Worm (Caenorhabditis elegans): ENCODE measurements around the gene C02F5.2.

The C02F5.2 gene

DNA sequence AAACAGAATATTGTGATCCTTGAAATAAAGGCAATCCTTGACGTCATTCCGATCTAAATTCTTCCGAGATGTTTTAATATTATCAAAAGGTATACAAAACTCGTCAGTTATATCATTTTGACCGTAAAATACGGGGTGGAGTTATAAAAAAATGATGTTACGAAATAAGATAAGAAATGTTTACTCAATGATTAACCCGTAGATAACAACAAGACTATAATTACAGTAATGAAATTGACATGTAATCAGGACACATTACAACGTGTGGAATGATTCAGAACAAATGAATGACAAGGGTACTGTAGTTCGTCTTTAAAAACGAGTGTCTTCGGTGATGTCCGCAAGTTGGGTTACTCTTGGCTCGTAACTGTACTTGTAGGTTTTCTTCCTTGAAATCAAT is 11.6 kb upstream of the C02F5.2 start, which contains the start of gene tsp-2:
Gene tsp-2, minus strand, starts transcription at position 109 of the 400 bp plus-strand sequence.
- TF ChIP-seq unc-62 (GFP tag; optimal IDR thresholded peaks at IDR 0.05): no peak

ce11 chrIII:8239325-8239724 is 10.1 kb upstream of the C02F5.2 start, which contains the start of gene tsp-1:
Gene tsp-1 (minus strand): TSS chrIII:8239423.
- no peak for TF ChIP-seq unc-62 (GFP tag; optimal IDR thresholded peaks at IDR 0.05)

DNA sequence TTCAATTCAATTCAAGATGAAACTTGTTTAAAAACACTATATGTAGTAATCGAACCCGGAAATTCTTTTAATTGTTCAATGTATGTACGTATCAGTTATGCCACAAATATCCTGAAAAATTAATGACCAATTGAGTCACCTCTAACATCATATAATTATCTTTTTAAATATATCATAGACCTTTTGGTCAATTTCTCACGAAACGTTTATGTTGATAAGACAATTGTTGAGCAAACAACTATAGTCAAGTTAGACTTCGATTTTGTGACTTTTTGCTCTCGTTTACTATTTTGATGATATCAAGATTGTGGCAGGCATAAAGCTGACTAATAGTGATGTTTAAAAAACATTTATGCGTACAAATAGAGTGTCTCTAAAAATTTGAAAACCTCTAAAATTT is 9.2 kb upstream of the C02F5.2 start:
- TF ChIP-seq unc-62 (GFP tag; optimal IDR thresholded peaks at IDR 0.05): no peak

- TF ChIP-seq unc-62 (GFP tag; optimal IDR thresholded peaks at IDR 0.05): no peak
These were observed 8.5 kb upstream of the C02F5.2 start for ce11 chrIII:8240948-8241347.

DNA sequence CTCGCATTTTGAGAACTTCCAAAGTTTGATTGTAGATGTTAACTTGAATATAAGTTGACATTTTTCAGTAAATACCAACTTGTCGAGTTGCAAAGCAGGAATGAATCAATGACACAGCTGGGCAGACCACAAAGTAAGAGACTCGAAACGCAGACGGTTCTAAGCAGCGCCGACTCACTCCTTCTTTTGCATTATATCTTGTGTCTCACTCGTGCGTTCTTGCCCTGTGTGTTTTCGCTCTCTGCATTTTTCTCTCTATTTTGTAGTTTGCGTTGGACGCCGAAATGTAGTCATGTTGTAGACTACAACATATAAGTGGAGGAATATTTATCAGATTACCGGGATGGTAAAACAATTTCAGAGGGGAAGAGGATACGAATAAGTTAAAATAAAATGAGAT is 6.6 kb upstream of the C02F5.2 start, which contains the start of gene C02F5.12:
Gene C02F5.12, minus strand, starts transcription at position 221 of the 400 bp plus-strand sequence.
- TF ChIP-seq unc-62 (GFP tag; optimal IDR thresholded peaks at IDR 0.05): no peak

ce11 chrIII:8244052-8244451 is 5.4 kb upstream of the C02F5.2 start, which contains the start of the genes pbs-6 and cids-1:
Gene pbs-6 (minus strand): TSS chrIII:8244092.
Gene cids-1 (plus strand): TSS chrIII:8244445.
- TF ChIP-seq unc-62 (GFP tag; optimal IDR thresholded peaks at IDR 0.05): no peak

ce11 chrIII:8245591-8245990 is 3.8 kb upstream of the C02F5.2 start, which contains the start of gene C02F5.3:
Gene C02F5.3 (plus strand): TSS chrIII:8245891.
- no peak for TF ChIP-seq unc-62 (GFP tag; optimal IDR thresholded peaks at IDR 0.05)

DNA sequence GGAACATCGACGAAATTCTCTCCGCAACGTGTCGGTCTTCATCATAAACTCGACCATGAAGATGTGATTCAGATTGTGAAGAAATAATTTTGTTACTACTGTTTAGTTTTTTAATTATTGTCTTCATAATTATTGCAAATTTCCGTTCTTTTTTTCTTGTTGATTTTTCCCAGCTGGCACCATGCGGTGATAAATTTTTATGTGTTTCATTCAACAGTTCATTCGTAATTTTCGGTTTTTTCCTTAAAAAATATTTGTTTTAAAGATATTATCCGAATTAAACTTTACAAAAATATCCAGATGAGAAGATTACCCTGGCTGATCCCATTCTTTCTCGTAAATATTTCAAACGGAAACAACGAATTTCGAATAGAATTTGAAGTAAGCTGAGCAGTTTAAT is 2.4 kb upstream of the C02F5.2 start, which contains the start of gene C02F5.13:
Gene C02F5.13, plus strand, starts transcription at position 301 of the 400 bp plus-strand sequence.
- TF ChIP-seq unc-62 (GFP tag; optimal IDR thresholded peaks at IDR 0.05): no peak

ce11 chrIII:8250007-8250683 is 726 bp downstream of the C02F5.2 start, which contains the start of gene knl-1:
Gene knl-1 (plus strand): TSS chrIII:8250632.
- TF ChIP-seq unc-62 (GFP tag; optimal IDR thresholded peaks at IDR 0.05): no peak

DNA sequence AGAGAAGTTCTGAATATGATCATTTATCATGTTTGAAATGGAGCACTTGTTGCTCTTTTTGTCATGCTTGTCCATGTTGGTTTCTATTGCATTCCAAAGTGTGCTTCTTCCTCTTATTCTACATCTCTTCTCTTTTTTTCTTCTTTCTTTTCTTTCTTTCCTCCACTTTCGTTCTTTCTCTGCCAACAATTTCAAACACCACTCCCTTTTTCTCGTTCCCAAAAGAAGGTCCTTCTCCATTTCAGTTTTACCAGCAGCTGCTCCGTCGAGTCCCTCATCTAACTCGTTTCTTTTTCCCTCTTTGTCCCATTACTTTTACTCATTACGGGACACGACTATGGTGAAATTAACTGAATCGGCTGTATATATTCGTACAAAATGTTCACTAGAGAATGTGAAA is 5.5 kb downstream of the C02F5.2 start, which contains the start of gene F09G8.5:
Gene F09G8.5, plus strand, starts transcription at position 38 of the 400 bp plus-strand sequence.
- TF ChIP-seq unc-62 (GFP tag; optimal IDR thresholded peaks at IDR 0.05): no peak

ce11 chrIII:8258045-8258444 is 8.6 kb downstream of the C02F5.2 start, which contains the start of gene ncr-2:
Gene ncr-2 (plus strand): TSS chrIII:8258345.
- no peak for TF ChIP-seq unc-62 (GFP tag; optimal IDR thresholded peaks at IDR 0.05)

- TF ChIP-seq unc-62 (GFP tag; optimal IDR thresholded peaks at IDR 0.05): no peak
These were observed 13.2 kb downstream of the C02F5.2 start for ce11 chrIII:8262599-8262998.

- TF ChIP-seq unc-62 (GFP tag; optimal IDR thresholded peaks at IDR 0.05): no peak
These were observed 14.0 kb downstream of the C02F5.2 start, which contains the start of gene col-91 for ce11 chrIII:8263377-8263776. Gene col-91 (minus strand): TSS chrIII:8263664.

ce11 chrIII:8265753-8266152 is 16.3 kb downstream of the C02F5.2 start, which contains the start of gene mrps-9:
Gene mrps-9 (plus strand): TSS chrIII:8266062.
- TF ChIP-seq unc-62 (GFP tag; optimal IDR thresholded peaks at IDR 0.05): no peak

DNA sequence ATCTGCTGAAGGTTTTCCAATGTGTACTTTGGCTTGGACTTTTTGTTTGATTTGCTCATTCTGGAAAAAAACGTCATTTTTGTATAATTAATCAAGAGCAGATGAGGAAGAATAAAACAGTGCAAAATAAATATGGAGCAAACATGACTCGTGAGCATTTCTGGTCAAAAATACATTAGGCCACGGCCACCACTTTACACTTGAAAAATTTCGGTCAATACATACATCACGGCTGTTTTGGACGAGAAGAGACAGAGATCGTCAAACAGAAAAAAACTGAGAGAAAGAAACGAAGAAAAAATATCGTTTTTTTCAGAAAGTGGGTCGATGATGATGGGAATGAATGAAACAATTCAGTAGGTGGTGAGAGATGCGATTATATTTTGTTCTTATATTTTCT is 18.9 kb downstream of the C02F5.2 start, which contains the start of the genes F09G8.7 and crn-7:
Gene F09G8.7, minus strand, starts transcription at position 60 of the 400 bp plus-strand sequence.
Gene crn-7, plus strand, starts transcription at position 236 of the 400 bp plus-strand sequence.
- no peak for TF ChIP-seq unc-62 (GFP tag; optimal IDR thresholded peaks at IDR 0.05)

DNA sequence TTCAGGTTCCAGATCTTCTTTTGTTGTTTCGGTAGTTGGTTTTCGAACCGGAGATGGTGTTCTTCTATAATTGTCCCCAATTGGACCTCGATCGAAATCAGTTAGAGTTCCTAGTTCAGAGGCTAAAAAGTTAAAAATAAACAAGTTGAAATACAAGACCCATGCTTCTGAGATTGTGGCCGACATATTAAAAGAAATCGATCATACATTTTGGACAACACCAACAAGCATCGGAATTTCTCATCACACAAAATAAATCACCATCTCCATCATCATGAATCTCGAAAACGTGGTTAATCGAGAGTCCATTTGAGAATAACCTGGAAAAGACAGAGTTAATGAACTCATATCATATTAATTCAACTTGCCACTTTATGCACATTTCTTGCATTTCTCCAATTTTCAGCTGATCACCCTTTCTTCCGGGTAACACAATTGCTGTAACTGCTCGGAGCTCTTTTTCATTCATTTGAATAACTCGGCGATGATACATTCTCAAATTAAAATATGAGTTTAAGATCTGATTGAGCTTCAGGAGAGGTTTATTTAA is 22.3 kb downstream of the C02F5.2 start, which contains the start of the genes mps-4 and F09G8.10:
Gene mps-4, minus strand, starts transcription at position 101 of the 550 bp plus-strand sequence.
Gene F09G8.10, minus strand, starts transcription at position 500 of the 550 bp plus-strand sequence.
- TF ChIP-seq unc-62 (GFP tag; optimal IDR thresholded peaks at IDR 0.05): no peak

Measured in whole organism, dauer.